Fruit fly (Drosophila melanogaster) whole organism, wandering third instar larva: ENCODE measurements around the gene CG33703.

ENCODE experiments used
- CG9705 ChIP-seq: fragments of 200-800 bp; sonication (Bioruptor generic); optimal IDR thresholded peaks from 2 replicates; lab custom pipeline; 2018; ENCODE audit warnings: missing biosample characterization, mild to moderate bottlenecking, missing genetic modification characterization
- CrebA ChIP-seq: fragments of 200-800 bp; sonication (Bioruptor generic); optimal IDR thresholded peaks from 2 replicates; lab custom pipeline; 2016; ENCODE audit warnings: missing biosample characterization, mild to moderate bottlenecking, missing genetic modification characterization, borderline replicate concordance
- Dfd ChIP-seq: fragments of >200 bp; optimal IDR thresholded peaks from 2 replicates; lab custom pipeline; 2017; ENCODE audit warnings: missing biosample characterization, missing genetic modification characterization
- Dif ChIP-seq: fragments of 200-275, 200-300 bp; sonication (Bioruptor generic); optimal IDR thresholded peaks from 2 replicates; lab custom pipeline; 2018; ENCODE audit warnings: missing biosample characterization, missing genetic modification characterization; ENCODE audit not compliant: partially characterized antibody
- GATAd ChIP-seq: sonication (Bioruptor generic); optimal IDR thresholded peaks from 2 replicates; lab custom pipeline; 2016; ENCODE audit warnings: missing biosample characterization, missing genetic modification characterization
- HLH106 ChIP-seq: fragments of 200-800 bp; optimal IDR thresholded peaks from 3 replicates; lab custom pipeline; 2019; ENCODE audit warnings: missing biosample characterization, mild to moderate bottlenecking, missing genetic modification characterization, moderate library complexity
- Hr83 ChIP-seq: fragments of 200-300 bp; sonication (Bioruptor generic); optimal IDR thresholded peaks from 2 replicates; lab custom pipeline; 2016; ENCODE audit warnings: missing biosample characterization, mild to moderate bottlenecking, missing genetic modification characterization, moderate library complexity; ENCODE audit not compliant: poor library complexity, severe bottlenecking
- Jra ChIP-seq: sonication (Bioruptor generic); optimal IDR thresholded peaks from 2 replicates; lab custom pipeline; 2016; ENCODE audit warnings: missing biosample characterization, missing genetic modification characterization
- Myc ChIP-seq: fragments of >200 bp; optimal IDR thresholded peaks from 2 replicates; lab custom pipeline; 2017
- OdsH ChIP-seq: fragments of 200-800 bp; sonication (Bioruptor generic); optimal IDR thresholded peaks from 2 replicates; lab custom pipeline; 2016; ENCODE audit warnings: missing biosample characterization, mild to moderate bottlenecking, missing genetic modification characterization
- Rel ChIP-seq, 2 experiments: fragments of 200-800 bp; sonication (Bioruptor generic) in 1 of 2; optimal IDR thresholded peaks; 2 replicates in 1 of 2; 3 replicates in 1 of 2; lab custom pipeline; 2016 to 2019; ENCODE audit warnings: mild to moderate bottlenecking in 2 of 2, missing biosample characterization in 2 of 2, missing genetic modification characterization in 2 of 2, moderate library complexity in 1 of 2
- Sp1 ChIP-seq: fragments of 200-800 bp; sonication (Bioruptor generic); optimal IDR thresholded peaks from 3 replicates; lab custom pipeline; 2019; ENCODE audit warnings: missing biosample characterization, mild to moderate bottlenecking, missing genetic modification characterization, moderate library complexity
- Vsx2 ChIP-seq: fragments of 200-300, 225-300 bp; sonication (Bioruptor generic); optimal IDR thresholded peaks from 2 replicates; lab custom pipeline; 2018; ENCODE audit warnings: missing biosample characterization, missing genetic modification characterization; ENCODE audit not compliant: partially characterized antibody
- br ChIP-seq: fragments of 200-800 bp; sonication (Bioruptor generic); optimal IDR thresholded peaks from 2 replicates; lab custom pipeline; 2016; ENCODE audit warnings: missing biosample characterization, missing genetic modification characterization
- brk ChIP-seq: fragments of 200-800 bp; sonication (Bioruptor generic); optimal IDR thresholded peaks from 2 replicates; lab custom pipeline; 2016; ENCODE audit warnings: missing biosample characterization, mild to moderate bottlenecking, missing genetic modification characterization
- dmrt93B ChIP-seq: fragments of 200-800 bp; sonication (Bioruptor generic); optimal IDR thresholded peaks from 2 replicates; lab custom pipeline; 2018; ENCODE audit warnings: missing biosample characterization, mild to moderate bottlenecking, missing genetic modification characterization
- dsf ChIP-seq: sonication (Bioruptor generic); optimal IDR thresholded peaks from 2 replicates; lab custom pipeline; 2016; ENCODE audit warnings: missing biosample characterization, missing genetic modification characterization, borderline replicate concordance
- ey ChIP-seq: fragments of 200-800 bp; sonication (Bioruptor generic); optimal IDR thresholded peaks from 2 replicates; lab custom pipeline; 2016; ENCODE audit warnings: missing biosample characterization, missing genetic modification characterization
- foxo ChIP-seq, 2 experiments: fragments of 200-800 bp; sonication (Bioruptor generic); optimal IDR thresholded peaks; 2 replicates in 1 of 2; 3 replicates in 1 of 2; lab custom pipeline; 2016 to 2017; ENCODE audit warnings: missing biosample characterization in 2 of 2, missing genetic modification characterization in 2 of 2
- fru ChIP-seq: fragments of 200-800 bp; sonication (Bioruptor generic); optimal IDR thresholded peaks from 3 replicates; lab custom pipeline; 2016; ENCODE audit warnings: missing biosample characterization, mild to moderate bottlenecking, missing genetic modification characterization
- h ChIP-seq: fragments of 200-800 bp; sonication (Bioruptor generic); optimal IDR thresholded peaks from 3 replicates; lab custom pipeline; 2016; ENCODE audit warnings: missing biosample characterization, mild to moderate bottlenecking, missing genetic modification characterization
- lola ChIP-seq: fragments of >200 bp; optimal IDR thresholded peaks from 2 replicates; lab custom pipeline; 2017; ENCODE audit warnings: missing biosample characterization, missing genetic modification characterization
- pan ChIP-seq: fragments of >200 bp; optimal IDR thresholded peaks from 2 replicates; lab custom pipeline; 2017
- psq ChIP-seq: fragments of 200-800 bp; sonication (Bioruptor generic); optimal IDR thresholded peaks from 3 replicates; lab custom pipeline; 2017; ENCODE audit warnings: missing biosample characterization, mild to moderate bottlenecking, missing genetic modification characterization, moderate library complexity
- rgr ChIP-seq: fragments of 200-800 bp; sonication (Bioruptor generic); optimal IDR thresholded peaks from 3 replicates; lab custom pipeline; 2016; ENCODE audit warnings: missing biosample characterization, mild to moderate bottlenecking, missing genetic modification characterization
- sage ChIP-seq: fragments of 200-800 bp; sonication (Bioruptor generic); optimal IDR thresholded peaks from 2 replicates; lab custom pipeline; 2016; ENCODE audit warnings: missing biosample characterization, mild to moderate bottlenecking, missing genetic modification characterization
- sv ChIP-seq: fragments of 200-800 bp; sonication (Bioruptor generic); optimal IDR thresholded peaks from 3 replicates; lab custom pipeline; 2016; ENCODE audit warnings: missing biosample characterization, missing genetic modification characterization
- tai ChIP-seq: sonication (Bioruptor generic); optimal IDR thresholded peaks from 2 replicates; lab custom pipeline; 2016; ENCODE audit warnings: missing biosample characterization, missing genetic modification characterization
- woc ChIP-seq: sonication (Bioruptor generic); optimal IDR thresholded peaks from 2 replicates; lab custom pipeline; 2016; ENCODE audit warnings: missing biosample characterization, mild to moderate bottlenecking, missing genetic modification characterization

CG33703 gene

DNA sequence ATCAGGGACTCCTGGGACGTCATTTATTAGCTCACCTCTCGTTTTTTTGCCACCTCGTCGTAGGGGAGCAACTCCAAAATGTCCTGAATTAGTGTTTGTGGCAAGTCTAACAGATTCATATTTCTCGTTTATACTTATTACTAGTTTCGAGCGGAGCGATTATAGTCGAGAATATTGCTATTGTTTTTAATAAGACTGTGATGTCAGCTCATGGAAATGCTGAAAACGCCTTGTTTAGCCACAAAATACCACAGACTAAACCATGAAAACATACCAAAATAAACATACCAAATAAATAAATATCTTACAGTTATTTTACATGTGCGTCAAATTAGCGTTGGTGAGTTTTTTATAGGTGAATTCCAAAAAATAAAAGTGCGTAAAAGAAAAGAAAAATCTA, 24.9 kb downstream of the CG33703 start, which contains the start of gene pall:
Gene pall (minus strand): TSS at position 205 of the 400 bp plus-strand sequence.
- no peak for TF ChIP-seq woc (GFP tag; lab: Kevin White, UChicago)
- TF ChIP-seq CG9705, result no peak
- no peak for TF ChIP-seq GATAd (GFP tag; lab: Kevin White, UChicago)
- no peak for TF ChIP-seq sage (GFP tag; lab: Kevin White, UChicago)
- TF ChIP-seq CrebA (GFP tag; lab: Kevin White, UChicago), result no peak
- TF ChIP-seq tai (GFP tag; lab: Kevin White, UChicago), result no peak
- TF ChIP-seq Rel (GFP tag; optimal IDR thresholded peaks at IDR 0.05; lab: Kevin White, UChicago), result no peak
- TF ChIP-seq Rel (tag; optimal IDR thresholded peaks at IDR 0.05; lab: Kevin White, UChicago), result peak; percentile 40
- no peak for TF ChIP-seq psq (GFP tag; lab: Kevin White, UChicago)
- TF ChIP-seq dsf (GFP tag; lab: Kevin White, UChicago), result no peak
- peak; percentile 48 for TF ChIP-seq Myc (lab: Kevin White, UChicago)
- TF ChIP-seq brk (GFP tag; lab: Kevin White, UChicago), result no peak
- no peak for TF ChIP-seq lola

DNA sequence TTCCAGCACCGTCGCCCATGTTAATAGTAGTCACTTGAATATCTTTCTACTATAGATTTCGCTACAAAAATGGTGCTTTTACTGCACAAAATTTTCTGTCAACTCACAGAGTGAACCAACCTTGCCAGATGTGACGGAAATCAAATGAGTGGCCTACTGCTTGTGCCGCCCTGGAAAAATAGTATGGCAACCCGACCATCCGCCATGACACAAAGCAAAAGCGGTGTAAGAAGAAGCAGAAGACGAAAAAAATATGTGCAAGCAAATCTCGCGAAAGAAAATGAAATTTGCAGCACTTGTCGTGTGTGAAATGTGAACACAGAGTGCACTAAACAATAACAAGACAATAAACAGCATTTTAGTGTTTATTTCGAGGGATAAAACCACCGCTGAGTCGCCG, 35.6 kb downstream of the CG33703 start, which contains the start of the genes Uch-L5 and Jarid2:
Gene Uch-L5 (minus strand): TSS at position 137 of the 400 bp plus-strand sequence.
Gene Jarid2 (plus strand): TSS at position 210 of the 400 bp plus-strand sequence.
- TF ChIP-seq fru (GFP tag; lab: Kevin White, UChicago) (peak; percentile 49), br (GFP tag; lab: Kevin White, UChicago) (no peak), sage (GFP tag; lab: Kevin White, UChicago) (no peak), rgr (GFP tag; lab: Kevin White, UChicago) (peak; percentile 68), OdsH (GFP tag; lab: Kevin White, UChicago) (peak; percentile 35), foxo (GFP tag; optimal IDR thresholded peaks at IDR 0.05; lab: Kevin White, UChicago) (peak in 1 of 2 experiments; percentile 78), h (GFP tag; lab: Kevin White, UChicago) (peak; percentile 66), dmrt93B (GFP tag; lab: Kevin White, UChicago) (no peak), Rel (GFP tag; optimal IDR thresholded peaks at IDR 0.05; lab: Kevin White, UChicago) (no peak), Rel (tag; optimal IDR thresholded peaks at IDR 0.05; lab: Kevin White, UChicago) (peak; percentile 51), sv (no peak), Hr83 (GFP tag; lab: Kevin White, UChicago) (peak; percentile 83), HLH106 (tag; lab: Kevin White, UChicago) (peak; percentile 48), ey (GFP tag; lab: Kevin White, UChicago) (peak; percentile 47), Sp1 (GFP tag; lab: Kevin White, UChicago) (peak; percentile 55), CG9705 (peak; percentile 37), Dif (no peak), psq (GFP tag; lab: Kevin White, UChicago) (peak; percentile 70)

DNA sequence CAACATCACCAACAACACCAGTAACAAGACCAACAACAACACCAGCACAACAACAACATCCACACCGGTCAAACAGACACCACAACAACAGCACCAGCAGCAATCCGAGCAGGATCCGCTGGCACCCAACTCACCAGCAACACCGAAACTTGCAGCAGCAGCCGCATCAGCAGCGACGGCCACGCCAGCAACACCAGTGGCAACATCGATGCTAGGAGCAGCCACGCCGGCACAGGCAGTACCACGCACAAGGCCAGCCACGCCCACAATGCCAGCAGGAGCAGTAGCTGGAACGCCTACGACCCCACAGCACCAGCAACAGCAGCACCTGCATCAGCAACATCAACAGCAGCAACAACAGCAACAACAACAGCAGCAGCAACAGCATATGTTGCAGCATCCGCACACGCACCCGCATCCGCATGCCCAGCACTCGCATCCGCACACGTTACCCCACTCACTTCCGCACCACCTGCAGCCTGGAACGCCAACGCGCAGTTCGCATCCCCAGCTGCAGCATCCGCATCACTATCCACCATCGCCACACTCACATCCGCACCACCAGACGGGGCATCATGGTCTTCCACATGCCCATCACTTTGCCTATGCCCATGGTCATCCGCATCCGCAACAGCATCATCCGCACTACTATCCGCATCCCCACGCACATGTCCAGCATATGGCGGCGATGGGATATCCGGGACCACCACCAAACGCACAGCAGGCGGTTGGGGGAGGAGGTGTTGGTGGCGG, 41.1 kb downstream of the CG33703 start:
- TF ChIP-seq pan (no peak), sage (GFP tag; lab: Kevin White, UChicago) (no peak), Dfd (peak; percentile 92)

DNA sequence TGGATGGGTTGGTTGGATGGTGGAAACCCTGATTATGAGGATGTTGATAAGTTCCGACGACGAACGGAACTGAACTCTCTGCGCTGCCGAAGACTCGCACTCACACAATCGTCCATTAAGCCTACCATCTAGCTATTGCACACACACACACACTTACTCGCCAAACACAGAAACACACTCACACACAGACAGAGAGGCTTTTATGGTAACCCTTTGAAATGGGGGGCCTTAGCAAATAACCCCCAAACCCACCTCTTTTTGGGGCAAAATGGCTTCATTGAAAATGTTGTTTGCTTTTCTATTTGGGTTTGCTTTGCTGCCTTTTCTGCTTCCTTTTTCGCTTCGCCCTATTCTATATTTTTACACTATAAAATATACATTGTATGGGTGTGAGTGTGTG, 43.4 kb downstream of the CG33703 start:
- no peak for TF ChIP-seq Sp1 (GFP tag; lab: Kevin White, UChicago)
- no peak for TF ChIP-seq brk (GFP tag; lab: Kevin White, UChicago)
- TF ChIP-seq CG9705, result no peak
- TF ChIP-seq OdsH (GFP tag; lab: Kevin White, UChicago), result no peak
- no peak for TF ChIP-seq dmrt93B (GFP tag; lab: Kevin White, UChicago)
- no peak for TF ChIP-seq sv
- TF ChIP-seq Vsx2 (GFP tag; lab: Kevin White, UChicago), result no peak
- no peak for TF ChIP-seq CrebA (GFP tag; lab: Kevin White, UChicago)
- no peak for TF ChIP-seq Jra (GFP tag; lab: Kevin White, UChicago)
